Worm (Caenorhabditis elegans): Measurements from ENCODE around the gene sra-12.

sra-12 gene

ce11 chrII:10887097-10887496, 17.2 kb downstream of the sra-12 start (continued):
- TF ChIP-seq mef-2 (tag; optimal IDR thresholded peaks at IDR 0.05) = no peak
- peak; percentile 41 for TF ChIP-seq snu-23 (GFP tag; optimal IDR thresholded peaks at IDR 0.05)
- TF ChIP-seq ets-5 (GFP tag; IDR thresholded peaks at IDR 0.05) = no peak
- peak; percentile 27 for TF ChIP-seq nhr-71 (tag; optimal IDR thresholded peaks at IDR 0.05)
- no peak for TF ChIP-seq fkh-8 (tag; optimal IDR thresholded peaks at IDR 0.05)
- no peak for TF ChIP-seq tlp-1 (tag; optimal IDR thresholded peaks at IDR 0.05)
- no peak for TF ChIP-seq alr-1 (tag; optimal IDR thresholded peaks at IDR 0.05; ENCODE audit: borderline replicate concordance)
- TF ChIP-seq C16A3.4 (tag; optimal IDR thresholded peaks at IDR 0.05) = no peak
- no peak for TF ChIP-seq lin-15B (tag; optimal IDR thresholded peaks at IDR 0.05)
- no peak for TF ChIP-seq nhr-47 (tag; optimal IDR thresholded peaks at IDR 0.05)
- no peak for TF ChIP-seq pag-3 (tag; optimal IDR thresholded peaks at IDR 0.05; ENCODE audit: borderline replicate concordance, insufficient read depth)
- no peak for TF ChIP-seq nhr-76 (tag; optimal IDR thresholded peaks at IDR 0.05)
- TF ChIP-seq zag-1 (tag; optimal IDR thresholded peaks at IDR 0.05) = no peak
- TF ChIP-seq jun-1 (tag; optimal IDR thresholded peaks at IDR 0.05) = no peak
- peak; percentile 49 for TF ChIP-seq nhr-20 (tag; optimal IDR thresholded peaks at IDR 0.05)
- no peak for TF ChIP-seq C34B4.2 (tag; optimal IDR thresholded peaks at IDR 0.05)
- TF ChIP-seq mab-9 (GFP tag; IDR thresholded peaks at IDR 0.05) = no peak
- no peak for TF ChIP-seq C04F5.9 (tag; optimal IDR thresholded peaks at IDR 0.05)
- peak; percentile 74 for TF ChIP-seq lin-14 (GFP tag; optimal IDR thresholded peaks at IDR 0.05)
- TF ChIP-seq unc-86 (tag; optimal IDR thresholded peaks at IDR 0.05) = no peak
- TF ChIP-seq lin-13 (GFP tag; optimal IDR thresholded peaks at IDR 0.05) = no peak
- peak; percentile 31 for TF ChIP-seq skn-1 (tag; optimal IDR thresholded peaks at IDR 0.05)
- no peak for TF ChIP-seq fos-1 (tag; optimal IDR thresholded peaks at IDR 0.05)
- TF ChIP-seq irx-1 (tag; optimal IDR thresholded peaks at IDR 0.05) = no peak
- TF ChIP-seq blmp-1 (tag; optimal IDR thresholded peaks at IDR 0.05) = peak; percentile 76
- peak in 1 of 2 experiments; percentile 11 for TF ChIP-seq lin-35 (GFP tag; optimal IDR thresholded peaks at IDR 0.05)
- TF ChIP-seq swsn-7 (tag; optimal IDR thresholded peaks at IDR 0.05) = no peak
- TF ChIP-seq Y116A8C.19 (tag; optimal IDR thresholded peaks at IDR 0.05; ENCODE audit: borderline replicate concordance) = no peak
- no peak for TF ChIP-seq unc-130 (tag; optimal IDR thresholded peaks at IDR 0.05)
- no peak for TF ChIP-seq hlh-17 (GFP tag; optimal IDR thresholded peaks at IDR 0.05; ENCODE audit: borderline replicate concordance)
- no peak for TF ChIP-seq lin-39 (tag; optimal IDR thresholded peaks at IDR 0.05)
- no peak for TF ChIP-seq nhr-11 (tag; optimal IDR thresholded peaks at IDR 0.05)
- no peak for TF ChIP-seq dsc-1 (tag; optimal IDR thresholded peaks at IDR 0.05)
- TF ChIP-seq zip-4 (GFP tag; optimal IDR thresholded peaks at IDR 0.05) = no peak
- TF ChIP-seq nhr-77 (tag; optimal IDR thresholded peaks at IDR 0.05) = no peak
- peak in 1 of 2 experiments; percentile 29 for TF ChIP-seq lsy-2 (tag; optimal IDR thresholded peaks at IDR 0.05)
- TF ChIP-seq nhr-84 (tag; optimal IDR thresholded peaks at IDR 0.05) = no peak
- TF ChIP-seq mep-1 (tag; optimal IDR thresholded peaks at IDR 0.05) = peak; percentile 21
- TF ChIP-seq nhr-237 (tag; optimal IDR thresholded peaks at IDR 0.05) = no peak
- TF ChIP-seq isw-1 (GFP tag; IDR thresholded peaks at IDR 0.05) = no peak
- no peak for TF ChIP-seq nhr-28 (tag; optimal IDR thresholded peaks at IDR 0.05)
- no peak for TF ChIP-seq ztf-4 (tag; optimal IDR thresholded peaks at IDR 0.05)
- no peak for TF ChIP-seq pqm-1 (tag; optimal IDR thresholded peaks at IDR 0.05)
- no peak for TF ChIP-seq unc-30 (tag; optimal IDR thresholded peaks at IDR 0.05)
- no peak for TF ChIP-seq pax-3 (tag; optimal IDR thresholded peaks at IDR 0.05)
- no peak for TF ChIP-seq F16B12.6 (tag; optimal IDR thresholded peaks at IDR 0.05)
- TF ChIP-seq sup-37 (GFP tag; optimal IDR thresholded peaks at IDR 0.05) = no peak
- no peak for TF ChIP-seq unc-62 (GFP tag; optimal IDR thresholded peaks at IDR 0.05)
- no peak for TF ChIP-seq tbx-2 (tag; optimal IDR thresholded peaks at IDR 0.05)
- no peak for TF ChIP-seq vab-15 (tag; optimal IDR thresholded peaks at IDR 0.05)
- no peak for TF ChIP-seq snpc-4 (tag; optimal IDR thresholded peaks at IDR 0.05)
- TF ChIP-seq elt-3 (tag; optimal IDR thresholded peaks at IDR 0.05) = peak in 1 of 6 experiments; percentile 57
- no peak for TF ChIP-seq efl-1 (optimal IDR thresholded peaks at IDR 0.05)
- peak in 1 of 2 experiments; percentile 53 for TF ChIP-seq efl-1 (GFP tag; optimal IDR thresholded peaks at IDR 0.05 in 1 of 2)
- TF ChIP-seq efl-3 (GFP tag; optimal IDR thresholded peaks at IDR 0.05) = no peak

All from whole organism, L1 larva.